Worm (Caenorhabditis elegans): ENCODE measurements around the gene C09G1.4.
A peak's percentile ranks its signal among the peaks of the same experiment; 100 is the strongest.

Gene C09G1.4

ce11 chrX:16042480-16042879 lies 36.1 kb upstream of the C09G1.4 start:
- no peak for TF ChIP-seq nhr-25 (tag; optimal IDR thresholded peaks at IDR 0.05)
- peak; percentile 18 for TF ChIP-seq fos-1 (tag; optimal IDR thresholded peaks at IDR 0.05)
- TF ChIP-seq mbf-1 (tag; optimal IDR thresholded peaks at IDR 0.05), result no peak

DNA sequence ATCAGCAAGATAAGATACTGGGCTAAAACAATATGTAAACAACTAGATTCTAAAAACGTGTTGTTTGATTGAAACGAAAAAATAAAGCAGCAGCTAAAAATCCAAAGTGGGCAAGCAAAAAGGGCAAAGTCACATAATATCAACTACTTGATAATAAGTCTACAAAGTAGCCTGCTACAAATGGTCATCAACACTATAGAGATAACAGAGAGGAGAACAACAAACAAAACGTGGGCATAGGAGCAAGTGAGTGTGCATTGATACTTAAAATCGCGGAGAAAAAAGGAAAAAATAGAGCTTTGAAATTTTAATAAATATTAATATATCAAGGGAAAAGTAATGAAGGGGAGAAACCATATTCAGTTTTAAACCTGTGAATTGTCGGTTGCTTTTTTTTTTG lies 35.4 kb upstream of the C09G1.4 start:
- TF ChIP-seq nhr-77 (tag; optimal IDR thresholded peaks at IDR 0.05), result no peak
- TF ChIP-seq Y55F3AM.14 (GFP tag; optimal IDR thresholded peaks at IDR 0.05), result no peak
- TF ChIP-seq gmeb-1 (tag; optimal IDR thresholded peaks at IDR 0.05), result no peak
- no peak for TF ChIP-seq lin-13 (GFP tag; optimal IDR thresholded peaks at IDR 0.05)
- no peak for TF ChIP-seq elt-3 (tag; optimal IDR thresholded peaks at IDR 0.05)

- TF ChIP-seq unc-39 (tag; optimal IDR thresholded peaks at IDR 0.05) (no peak), sma-9 (GFP tag; optimal IDR thresholded peaks at IDR 0.05) (peak; percentile 54), sma-9 (tag; optimal IDR thresholded peaks at IDR 0.05) (no peak), sma-3 (GFP tag; optimal IDR thresholded peaks at IDR 0.05) (no peak), lin-39 (tag; optimal IDR thresholded peaks at IDR 0.05) (no peak), nhr-11 (tag; optimal IDR thresholded peaks at IDR 0.05) (no peak), nhr-12 (tag; optimal IDR thresholded peaks at IDR 0.05) (no peak), nhr-77 (tag; optimal IDR thresholded peaks at IDR 0.05) (no peak), nhr-6 (tag; optimal IDR thresholded peaks at IDR 0.05) (no peak), R02D3.7 (tag; optimal IDR thresholded peaks at IDR 0.05) (no peak), ceh-82 (tag; optimal IDR thresholded peaks at IDR 0.05) (no peak), egl-27 (tag; optimal IDR thresholded peaks at IDR 0.05) (peak; percentile 0), mdl-1 (tag; optimal IDR thresholded peaks at IDR 0.05) (no peak), ztf-11 (tag; optimal IDR thresholded peaks at IDR 0.05) (no peak), alr-1 (tag; optimal IDR thresholded peaks at IDR 0.05) (no peak), nhr-23 (tag; optimal IDR thresholded peaks at IDR 0.05) (no peak), crh-2 (tag; optimal IDR thresholded peaks at IDR 0.05) (peak; percentile 22), ztf-1 (GFP tag; conservative IDR thresholded peaks at IDR 0.05) (no peak), ama-1 (optimal IDR thresholded peaks at IDR 0.05) (no peak), gmeb-1 (tag; optimal IDR thresholded peaks at IDR 0.05) (no peak), nhr-25 (tag; optimal IDR thresholded peaks at IDR 0.05) (peak; percentile 49), nhr-21 (tag; optimal IDR thresholded peaks at IDR 0.05) (no peak), unc-55 (GFP tag; optimal IDR thresholded peaks at IDR 0.05) (no peak), peb-1 (tag; optimal IDR thresholded peaks at IDR 0.05) (no peak), ceh-16 (tag; optimal IDR thresholded peaks at IDR 0.05) (no peak), lin-13 (GFP tag; optimal IDR thresholded peaks at IDR 0.05) (no peak), elt-3 (tag; optimal IDR thresholded peaks at IDR 0.05) (no peak), unc-62 (GFP tag; optimal IDR thresholded peaks at IDR 0.05) (no peak), C34F6.9 (tag; optimal IDR thresholded peaks at IDR 0.05) (peak; percentile 25), blmp-1 (tag; optimal IDR thresholded peaks at IDR 0.05; ENCODE audit: insufficient read depth) (peak; percentile 61), nhr-129 (tag; optimal IDR thresholded peaks at IDR 0.05) (peak; percentile 66), fos-1 (tag; optimal IDR thresholded peaks at IDR 0.05) (peak; percentile 39), ztf-4 (tag; optimal IDR thresholded peaks at IDR 0.05) (no peak), nhr-237 (tag; optimal IDR thresholded peaks at IDR 0.05) (no peak), lin-11 (tag; optimal IDR thresholded peaks at IDR 0.05) (peak; percentile 13), elt-1 (tag; optimal IDR thresholded peaks at IDR 0.05) (no peak), mbf-1 (tag; optimal IDR thresholded peaks at IDR 0.05) (no peak), F13H6.1 (tag; optimal IDR thresholded peaks at IDR 0.05) (peak; percentile 62), ZK546.5 (tag; optimal IDR thresholded peaks at IDR 0.05) (no peak), skn-1 (tag; optimal IDR thresholded peaks at IDR 0.05) (no peak), sem-4 (tag; optimal IDR thresholded peaks at IDR 0.05) (no peak), Y55F3AM.14 (GFP tag; optimal IDR thresholded peaks at IDR 0.05) (no peak), mab-5 (tag; optimal IDR thresholded peaks at IDR 0.05) (no peak), zag-1 (tag; optimal IDR thresholded peaks at IDR 0.05) (no peak), nhr-10 (tag; optimal IDR thresholded peaks at IDR 0.05) (no peak), dmd-4 (tag; optimal IDR thresholded peaks at IDR 0.05) (no peak), snpc-4 (tag; optimal IDR thresholded peaks at IDR 0.05) (no peak), lsy-2 (tag; optimal IDR thresholded peaks at IDR 0.05) (peak in 1 of 2 experiments; percentile 28), aly-2 (tag; optimal IDR thresholded peaks at IDR 0.05) (no peak)
Measured at ce11 chrX:16040207-16040716, 33.8 kb upstream of the C09G1.4 start, which contains the start of gene B0395.3. B0395.3 (minus strand) TSS chrX:16040257.
